Worm (Caenorhabditis elegans): Measurements from ENCODE around the gene pho-1.

Gene pho-1

DNA sequence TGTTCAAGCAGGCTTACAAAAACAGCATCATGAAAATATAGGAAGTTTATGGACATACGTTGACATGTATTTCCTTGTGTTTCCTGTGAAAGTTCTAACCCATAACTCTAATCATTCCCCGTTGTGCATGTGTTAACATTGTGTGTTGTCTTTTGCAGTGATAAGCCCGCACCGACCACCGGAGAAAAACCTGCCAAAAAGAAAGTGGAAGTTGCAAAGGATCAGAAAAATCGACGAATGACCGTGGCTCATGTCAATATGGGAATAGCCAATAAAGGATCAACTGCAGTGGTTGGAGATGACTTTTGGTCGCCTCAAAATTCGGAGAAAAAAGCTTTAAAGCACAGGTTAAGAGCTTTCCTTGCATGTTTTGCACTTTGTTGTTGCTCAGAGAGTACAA lies 30.4 kb downstream of the pho-1 start:
- no peak for TF ChIP-seq sem-2 (GFP tag; optimal IDR thresholded peaks at IDR 0.05)
- no peak for TF ChIP-seq ceh-43 (GFP tag; optimal IDR thresholded peaks at IDR 0.05)
- no peak for TF ChIP-seq ceh-83 (GFP tag; optimal IDR thresholded peaks at IDR 0.05)

DNA sequence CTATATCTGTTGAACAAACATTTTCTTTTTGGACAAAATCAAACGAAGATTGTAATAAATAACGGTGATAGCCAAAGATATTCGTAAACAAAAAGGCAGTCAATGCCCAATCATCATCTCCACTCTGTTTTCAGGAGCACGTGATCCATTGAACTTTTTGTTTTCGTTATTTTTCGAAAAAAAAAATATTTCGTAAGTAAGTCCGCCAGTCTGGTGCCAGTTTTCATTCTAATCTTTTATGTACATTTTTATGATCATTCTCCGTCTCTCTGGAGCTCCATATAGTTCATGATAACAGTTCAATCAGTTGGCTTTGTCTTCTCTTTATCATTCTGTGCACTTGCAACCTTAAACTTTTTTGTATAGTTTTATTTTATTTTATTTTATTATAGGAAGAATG lies 32.7 kb downstream of the pho-1 start, which contains the start of gene ampd-1:
Gene ampd-1, plus strand, starts transcription at position 393 of the 400 bp plus-strand sequence.
- TF ChIP-seq bed-3 (GFP tag; optimal IDR thresholded peaks at IDR 0.05) (no peak), lin-32 (GFP tag; optimal IDR thresholded peaks at IDR 0.05) (no peak), nhr-28 (tag; optimal IDR thresholded peaks at IDR 0.05) (no peak), nhr-76 (tag; optimal IDR thresholded peaks at IDR 0.05) (no peak), lsy-2 (tag; optimal IDR thresholded peaks at IDR 0.05) (no peak), unc-120 (tag; optimal IDR thresholded peaks at IDR 0.05; ENCODE audit: poor library complexity, severe bottlenecking) (no peak), snpc-4 (tag; optimal IDR thresholded peaks at IDR 0.05) (no peak), unc-39 (tag; optimal IDR thresholded peaks at IDR 0.05) (no peak), lin-13 (tag; optimal IDR thresholded peaks at IDR 0.05) (no peak), hlh-1 (tag; optimal IDR thresholded peaks at IDR 0.05) (no peak), tbx-8 (GFP tag; optimal IDR thresholded peaks at IDR 0.05) (no peak), zip-8 (tag; optimal IDR thresholded peaks at IDR 0.05) (no peak), ces-1 (GFP tag; optimal IDR thresholded peaks at IDR 0.05) (no peak), ham-2 (GFP tag; optimal IDR thresholded peaks at IDR 0.05) (no peak)

DNA sequence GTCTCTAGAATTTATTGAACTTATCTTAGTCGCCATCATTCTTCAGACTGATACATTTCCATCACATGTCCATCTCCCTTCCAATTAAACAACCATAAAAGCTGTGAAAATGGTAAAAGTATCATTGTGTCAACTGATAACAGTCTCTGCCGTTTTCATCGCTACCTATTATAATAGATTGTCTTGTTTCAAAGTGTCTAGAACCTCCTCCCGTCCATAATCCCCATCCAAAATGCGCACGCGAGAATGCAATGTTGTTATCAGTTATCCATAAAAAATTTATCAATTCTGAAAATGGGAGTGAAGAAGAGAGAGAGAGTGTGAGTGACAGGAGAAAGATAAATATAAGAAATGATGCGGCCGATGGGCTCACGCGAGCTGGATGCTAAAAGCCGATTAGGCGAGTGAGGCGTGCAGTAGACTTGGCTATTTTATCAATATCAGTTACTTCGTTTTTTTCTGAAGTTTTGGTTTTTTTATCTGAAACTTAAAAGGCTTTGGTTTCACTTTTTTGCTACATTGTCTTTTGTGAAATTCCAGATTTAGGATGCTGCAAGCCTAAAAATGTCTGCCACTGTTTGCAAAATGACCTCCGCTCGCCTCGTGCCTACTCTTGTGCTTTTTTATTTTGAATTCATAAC lies 33.6 kb downstream of the pho-1 start:
- TF ChIP-seq nhr-2 (tag; optimal IDR thresholded peaks at IDR 0.05) (no peak), hlh-1 (tag; optimal IDR thresholded peaks at IDR 0.05) (no peak), elt-1 (tag; optimal IDR thresholded peaks at IDR 0.05; ENCODE audit: borderline replicate concordance, insufficient read depth) (no peak), bed-3 (GFP tag; optimal IDR thresholded peaks at IDR 0.05) (no peak), nhr-237 (tag; optimal IDR thresholded peaks at IDR 0.05) (no peak), mep-1 (tag; optimal IDR thresholded peaks at IDR 0.05) (no peak), ztf-11 (tag; optimal IDR thresholded peaks at IDR 0.05) (no peak), unc-62 (GFP tag; optimal IDR thresholded peaks at IDR 0.05) (no peak), zip-8 (tag; optimal IDR thresholded peaks at IDR 0.05) (no peak), blmp-1 (tag; optimal IDR thresholded peaks at IDR 0.05) (no peak), sptf-1 (tag; optimal IDR thresholded peaks at IDR 0.05) (no peak)

DNA sequence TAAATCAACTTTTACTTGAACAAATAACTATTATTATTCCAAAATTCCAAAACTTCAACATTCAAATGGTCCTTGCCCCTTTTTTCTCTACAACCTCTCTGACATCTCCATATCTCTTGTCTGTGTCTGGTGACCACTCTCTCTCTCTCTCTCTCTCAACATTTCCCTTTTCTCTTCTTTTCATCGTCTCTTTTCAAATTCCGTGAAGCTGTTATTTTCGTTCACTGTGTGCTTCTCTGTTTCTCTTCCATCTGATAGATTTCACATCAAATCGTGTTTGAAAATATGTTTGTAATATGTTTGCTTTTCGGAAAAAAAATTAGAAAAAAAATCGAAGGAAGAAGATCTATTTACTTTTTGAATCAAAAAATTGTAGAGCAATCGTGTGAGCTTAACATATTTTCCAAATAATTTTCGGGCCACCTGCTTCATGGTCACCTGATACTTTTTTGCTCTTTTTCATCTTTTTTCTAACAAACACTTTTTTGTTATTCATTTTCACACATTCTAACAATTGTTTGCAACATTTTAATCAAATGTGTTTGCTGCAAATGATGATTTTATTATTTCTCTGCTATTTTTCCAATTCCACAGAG lies 34.6 kb downstream of the pho-1 start:
- TF ChIP-seq nhr-2 (tag; optimal IDR thresholded peaks at IDR 0.05) (no peak), unc-39 (tag; optimal IDR thresholded peaks at IDR 0.05) (no peak), pha-4 (tag; optimal IDR thresholded peaks at IDR 0.05) (no peak), cnd-1 (tag; optimal IDR thresholded peaks at IDR 0.05) (no peak), mab-5 (tag; optimal IDR thresholded peaks at IDR 0.05) (no peak), nhr-12 (tag; optimal IDR thresholded peaks at IDR 0.05) (no peak), flh-1 (GFP tag; optimal IDR thresholded peaks at IDR 0.05) (no peak), lin-32 (GFP tag; optimal IDR thresholded peaks at IDR 0.05) (no peak), ceh-43 (GFP tag; optimal IDR thresholded peaks at IDR 0.05) (no peak), unc-120 (tag; optimal IDR thresholded peaks at IDR 0.05; ENCODE audit: poor library complexity, severe bottlenecking) (peak; percentile 58), mep-1 (tag; optimal IDR thresholded peaks at IDR 0.05) (peak; percentile 13), ceh-83 (GFP tag; optimal IDR thresholded peaks at IDR 0.05) (no peak), mls-2 (tag; optimal IDR thresholded peaks at IDR 0.05) (no peak), snpc-4 (tag; optimal IDR thresholded peaks at IDR 0.05) (no peak), nhr-237 (tag; optimal IDR thresholded peaks at IDR 0.05) (no peak), sptf-1 (tag; optimal IDR thresholded peaks at IDR 0.05) (no peak), nhr-28 (tag; optimal IDR thresholded peaks at IDR 0.05) (no peak), hlh-1 (tag; optimal IDR thresholded peaks at IDR 0.05) (no peak), unc-62 (GFP tag; optimal IDR thresholded peaks at IDR 0.05) (peak; percentile 10), nhr-76 (tag; optimal IDR thresholded peaks at IDR 0.05) (no peak), ceh-39 (tag; optimal IDR thresholded peaks at IDR 0.05) (no peak), tbx-8 (GFP tag; optimal IDR thresholded peaks at IDR 0.05) (no peak)

Measured in whole organism, mixed stage, embryonic.